Fruit fly (Drosophila melanogaster) whole organism, embryonic: Measurements from ENCODE around the gene CG43759.

Experiments used
- Antp ChIP-seq: fragments of 200-800 bp; sonication (Bioruptor generic); optimal IDR thresholded peaks from 3 replicates; lab custom pipeline; 2016; ENCODE audit warnings: missing biosample characterization, missing genetic modification characterization
- B-H2 ChIP-seq: fragments of 200-800 bp; sonication (Bioruptor generic); optimal IDR thresholded peaks from 2 replicates; lab custom pipeline; 2018; ENCODE audit warnings: missing biosample characterization, mild to moderate bottlenecking, missing genetic modification characterization
- CG10959 ChIP-seq: fragments of 200-800 bp; sonication (Bioruptor generic); IDR thresholded peaks from 2 replicates; pipeline ENCODE4 v1.3.6; 2022; ENCODE audit warnings: missing biosample characterization, missing genetic modification characterization
- CG11093 ChIP-seq: fragments of 200-800 bp; sonication (Bioruptor generic); IDR thresholded peaks from 3 replicates; pipeline ENCODE4 v1.3.6; 2022; ENCODE audit warnings: missing biosample characterization, missing genetic modification characterization
- CG11398 ChIP-seq: fragments of 200-800 bp; sonication (Bioruptor generic); optimal IDR thresholded peaks from 2 replicates; lab custom pipeline; 2016; ENCODE audit warnings: missing biosample characterization, missing genetic modification characterization
- CG11504 ChIP-seq: fragments of 200-800 bp; sonication (Bioruptor generic); optimal IDR thresholded peaks from 3 replicates; lab custom pipeline; 2019; ENCODE audit warnings: missing biosample characterization, mild to moderate bottlenecking, missing genetic modification characterization, moderate library complexity
- CG1233 ChIP-seq: fragments of 200-800 bp; sonication (Bioruptor generic); optimal IDR thresholded peaks from 4 replicates; lab custom pipeline; 2018; ENCODE audit warnings: missing biosample characterization, mild to moderate bottlenecking, missing genetic modification characterization
- CG12769 ChIP-seq: fragments of 200-800 bp; sonication (Bioruptor generic); optimal IDR thresholded peaks from 2 replicates; lab custom pipeline; 2019; ENCODE audit warnings: missing biosample characterization, mild to moderate bottlenecking, missing genetic modification characterization, moderate library complexity
- CG14050 ChIP-seq: fragments of 200-800 bp; sonication (Bioruptor generic); IDR thresholded peaks from 3 replicates; pipeline ENCODE4 v1.3.6; 2022; ENCODE audit warnings: missing biosample characterization, missing genetic modification characterization
- CG14860 ChIP-seq: fragments of 200-800 bp; sonication (Bioruptor generic); IDR thresholded peaks from 3 replicates; pipeline ENCODE4 v1.3.6; 2022; ENCODE audit warnings: missing biosample characterization, missing genetic modification characterization; ENCODE audit not compliant: partially characterized antibody
- CG15479 ChIP-seq: fragments of 200-800 bp; sonication (Bioruptor generic); optimal IDR thresholded peaks from 3 replicates; lab custom pipeline; 2019; ENCODE audit warnings: missing biosample characterization, mild to moderate bottlenecking, missing genetic modification characterization, moderate library complexity
- CG1832 ChIP-seq: fragments of 200-800 bp; sonication (Bioruptor generic); optimal IDR thresholded peaks from 2 replicates; lab custom pipeline; 2017; ENCODE audit warnings: missing biosample characterization, mild to moderate bottlenecking, missing genetic modification characterization, inconsistent platforms
- CG18476 ChIP-seq: fragments of 200-800 bp; sonication (Bioruptor generic); optimal IDR thresholded peaks from 2 replicates; lab custom pipeline; 2016; ENCODE audit warnings: missing biosample characterization, mild to moderate bottlenecking, missing genetic modification characterization
- CG18599 ChIP-seq: fragments of 200-800 bp; sonication (Bioruptor generic); optimal IDR thresholded peaks from 3 replicates; lab custom pipeline; 2017; ENCODE audit warnings: missing biosample characterization, missing genetic modification characterization, mild to moderate bottlenecking, moderate library complexity, missing genetic modification reagents
- CG2712 ChIP-seq: fragments of 200-800 bp; optimal IDR thresholded peaks from 3 replicates; lab custom pipeline; 2019; ENCODE audit warnings: missing biosample characterization, mild to moderate bottlenecking, missing genetic modification characterization, moderate library complexity
- CG31441 ChIP-seq: fragments of 200-800 bp; sonication (Bioruptor generic); IDR thresholded peaks from 2 replicates; pipeline ENCODE4 v1.3.6; 2022; ENCODE audit warnings: missing biosample characterization, missing genetic modification characterization
- CG32772 ChIP-seq: fragments of 200-800 bp; sonication (Bioruptor generic); IDR thresholded peaks from 2 replicates; pipeline ENCODE4 v1.3.6; 2022; ENCODE audit warnings: missing biosample characterization, missing genetic modification characterization
- CG6791 ChIP-seq: fragments of 200-800 bp; sonication (Bioruptor generic); IDR thresholded peaks from 3 replicates; pipeline ENCODE4 v1.3.6; 2022; ENCODE audit warnings: missing biosample characterization, missing genetic modification characterization; ENCODE audit not compliant: partially characterized antibody
- CG6813 ChIP-seq: fragments of 200-800 bp; sonication (Bioruptor generic); optimal IDR thresholded peaks from 2 replicates; lab custom pipeline; 2017; ENCODE audit warnings: missing biosample characterization, missing genetic modification characterization, mild to moderate bottlenecking, moderate library complexity, missing genetic modification reagents
- CG9797 ChIP-seq: fragments of 200-800 bp; sonication (Bioruptor generic); optimal IDR thresholded peaks from 3 replicates; lab custom pipeline; 2018; ENCODE audit warnings: missing biosample characterization, mild to moderate bottlenecking, missing genetic modification characterization
- D19A ChIP-seq: fragments of 200-800 bp; optimal IDR thresholded peaks from 3 replicates; lab custom pipeline; 2019; ENCODE audit warnings: missing biosample characterization, mild to moderate bottlenecking, missing genetic modification characterization, moderate library complexity
- Dbx ChIP-seq: fragments of 200-800 bp; sonication (Bioruptor generic); IDR thresholded peaks from 3 replicates; pipeline ENCODE4 v1.3.6; 2022; ENCODE audit warnings: missing biosample characterization, missing genetic modification characterization
- Dref ChIP-seq: fragments of 200-800 bp; sonication (Bioruptor generic); IDR thresholded peaks from 2 replicates; pipeline ENCODE4 v1.3.6; 2022; ENCODE audit warnings: missing biosample characterization, missing genetic modification characterization
- Fer3 ChIP-seq: fragments of 200-800 bp; sonication (Bioruptor generic); optimal IDR thresholded peaks from 2 replicates; lab custom pipeline; 2018; ENCODE audit warnings: missing biosample characterization, mild to moderate bottlenecking, missing genetic modification characterization, moderate library complexity
- HHEX ChIP-seq: fragments of 200-800 bp; sonication (Bioruptor generic); optimal IDR thresholded peaks from 3 replicates; lab custom pipeline; 2017; ENCODE audit warnings: missing biosample characterization, mild to moderate bottlenecking, missing genetic modification characterization, missing genetic modification reagents
- HmgZ ChIP-seq: fragments of 200-800 bp; sonication (Bioruptor generic); optimal IDR thresholded peaks from 2 replicates; lab custom pipeline; 2018; ENCODE audit warnings: missing biosample characterization, mild to moderate bottlenecking, missing genetic modification characterization
- Lhr ChIP-seq: fragments of 200-800 bp; sonication (Bioruptor generic); optimal IDR thresholded peaks from 3 replicates; lab custom pipeline; 2017; ENCODE audit warnings: mild to moderate bottlenecking, missing biosample characterization, missing genetic modification reagents, missing genetic modification characterization
- Meics ChIP-seq: fragments of 200-800 bp; sonication (Bioruptor generic); optimal IDR thresholded peaks from 2 replicates; lab custom pipeline; 2017; ENCODE audit warnings: missing biosample characterization, mild to moderate bottlenecking, missing genetic modification characterization
- NFAT ChIP-seq: fragments of 200-800 bp; sonication (Bioruptor generic); IDR thresholded peaks from 2 replicates; pipeline ENCODE4 v1.3.6; 2022; ENCODE audit warnings: missing biosample characterization, missing genetic modification characterization
- Opbp ChIP-seq: fragments of 200-800 bp; sonication (Bioruptor generic); IDR thresholded peaks from 3 replicates; pipeline ENCODE4 v1.3.6; 2022; ENCODE audit warnings: missing biosample characterization, missing genetic modification characterization; ENCODE audit not compliant: partially characterized antibody
- Ravus ChIP-seq: fragments of 200-800 bp; sonication (Bioruptor generic); IDR thresholded peaks from 2 replicates; pipeline ENCODE4 v1.3.6; 2022; ENCODE audit warnings: missing biosample characterization, missing genetic modification characterization
- Ssrp ChIP-seq: fragments of 200-800 bp; sonication (Bioruptor generic); optimal IDR thresholded peaks from 2 replicates; lab custom pipeline; 2018; ENCODE audit warnings: missing biosample characterization, mild to moderate bottlenecking, missing genetic modification characterization, moderate library complexity
- Usf ChIP-seq: fragments of 200-800 bp; sonication (Bioruptor generic); optimal IDR thresholded peaks from 2 replicates; lab custom pipeline; 2017; ENCODE audit warnings: missing genotype, missing biosample characterization, missing genetic modification characterization
- ab ChIP-seq: fragments of 200-800 bp; sonication (Bioruptor generic); optimal IDR thresholded peaks from 2 replicates; lab custom pipeline; 2016; ENCODE audit warnings: missing biosample characterization, missing genetic modification characterization
- bsh ChIP-seq, 2 experiments: fragments of 200-800 bp; sonication (Bioruptor generic); optimal IDR thresholded peaks; 2 replicates each; lab custom pipeline; 2017 to 2018; ENCODE audit warnings: mild to moderate bottlenecking in 2 of 2, missing biosample characterization in 2 of 2, missing genetic modification characterization in 2 of 2, moderate library complexity in 1 of 2
- crc ChIP-seq: fragments of 200-800 bp; sonication (Bioruptor generic); optimal IDR thresholded peaks from 2 replicates; lab custom pipeline; 2016; ENCODE audit warnings: missing biosample characterization, missing genetic modification characterization
- croc ChIP-seq: fragments of 200-800 bp; sonication (Bioruptor generic); conservative IDR thresholded peaks from 3 replicates; pipeline ENCODE4 v1.3.6; 2022; ENCODE audit warnings: missing biosample characterization, missing genetic modification characterization
- danr ChIP-seq: fragments of 200-800 bp; sonication (Bioruptor generic); IDR thresholded peaks from 2 replicates; pipeline ENCODE4 v1.3.6; 2022; ENCODE audit warnings: missing biosample characterization, missing genetic modification characterization
- exex ChIP-seq: fragments of 200-800 bp; sonication (Bioruptor generic); optimal IDR thresholded peaks from 4 replicates; lab custom pipeline; 2018; ENCODE audit warnings: missing biosample characterization, mild to moderate bottlenecking, missing genetic modification characterization, moderate library complexity
- fd3F ChIP-seq: fragments of 200-800 bp; sonication (Bioruptor generic); optimal IDR thresholded peaks from 2 replicates; lab custom pipeline; 2018; ENCODE audit warnings: missing biosample characterization, mild to moderate bottlenecking, missing genetic modification characterization, moderate library complexity
- lab ChIP-seq: fragments of 200-800 bp; sonication (Bioruptor generic); optimal IDR thresholded peaks from 3 replicates; lab custom pipeline; 2017; ENCODE audit warnings: missing biosample characterization, missing genetic modification characterization, mild to moderate bottlenecking, moderate library complexity, missing genetic modification reagents
- mld ChIP-seq: fragments of 200-800 bp; sonication (Bioruptor generic); IDR thresholded peaks from 3 replicates; pipeline ENCODE4 v1.3.6; 2022; ENCODE audit warnings: missing biosample characterization, missing genetic modification characterization; ENCODE audit not compliant: partially characterized antibody
- org-1 ChIP-seq: fragments of 200-800 bp; sonication (Bioruptor generic); optimal IDR thresholded peaks from 2 replicates; lab custom pipeline; 2017; ENCODE audit warnings: missing biosample characterization, missing genetic modification characterization
- p53 ChIP-seq: fragments of 200-800 bp; sonication (Bioruptor generic); optimal IDR thresholded peaks from 2 replicates; lab custom pipeline; 2016; ENCODE audit warnings: missing biosample characterization, missing genetic modification characterization
- slp2 ChIP-seq: fragments of 200-800 bp; sonication (Bioruptor generic); optimal IDR thresholded peaks from 2 replicates; lab custom pipeline; 2016; ENCODE audit warnings: missing biosample characterization, missing genetic modification characterization
- tap ChIP-seq: fragments of 200-800 bp; optimal IDR thresholded peaks from 3 replicates; lab custom pipeline; 2019; ENCODE audit warnings: missing biosample characterization, mild to moderate bottlenecking, missing genetic modification characterization, moderate library complexity
- ttk ChIP-seq: fragments of 200-800 bp; sonication (Bioruptor generic); IDR thresholded peaks from 2 replicates; pipeline ENCODE4 v2.1.2; 2022; ENCODE audit warnings: missing biosample characterization, missing genetic modification characterization
- vfl ChIP-seq: fragments of 200-800 bp; sonication (Bioruptor generic); optimal IDR thresholded peaks from 2 replicates; lab custom pipeline; 2016; ENCODE audit warnings: missing biosample characterization, missing genetic modification characterization
- wor ChIP-seq: fragments of 200-800 bp; sonication (Bioruptor generic); IDR thresholded peaks from 2 replicates; pipeline ENCODE4 v1.3.6; 2022; ENCODE audit warnings: missing biosample characterization, missing genetic modification characterization

CG43759 gene

DNA sequence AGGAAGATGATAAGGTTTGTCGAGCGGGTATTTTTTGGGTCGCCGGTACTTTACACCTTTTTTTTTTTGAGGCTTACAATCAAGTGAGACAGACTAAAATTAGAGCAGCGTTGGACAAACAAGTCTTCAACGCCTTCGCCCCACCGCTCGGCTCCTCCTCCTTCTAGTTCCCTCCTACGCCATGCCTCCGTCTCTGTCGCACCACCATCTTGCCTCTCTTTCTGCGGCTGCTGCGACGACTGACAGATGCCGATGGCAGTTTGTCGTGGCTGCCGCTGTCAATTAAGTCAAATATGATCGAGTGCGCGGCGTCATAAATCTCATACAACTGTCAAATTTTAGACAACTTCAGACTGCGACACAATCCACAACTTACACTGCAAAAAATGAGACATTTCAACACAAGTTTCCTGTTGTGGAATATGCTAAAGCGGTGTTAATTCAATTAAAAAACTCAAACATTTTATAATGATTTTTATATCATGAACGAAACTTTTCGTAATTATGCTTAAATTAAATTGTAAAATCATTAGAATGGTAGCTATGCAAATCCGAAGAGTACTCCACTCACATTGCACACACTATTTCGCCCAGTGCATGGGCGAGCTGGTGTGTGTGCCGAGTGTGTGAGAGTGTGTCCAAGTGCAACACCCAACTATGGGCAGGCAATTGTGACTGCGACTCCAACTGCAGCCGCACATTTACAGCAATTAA lies 9.3 kb upstream of the CG43759 start (continued):
- TF ChIP-seq p53 (GFP tag; lab: Kevin White, UChicago) (no peak), CG31441 (GFP tag; lab: Robert Waterston, UW) (peak; percentile 65; the same call in 1 of the 2 replicates), Fer3 (no peak), tap (no peak), CG12769 (tag; lab: Kevin White, UChicago) (no peak), ttk (GFP tag; lab: Robert Waterston, UW) (no peak), ab (GFP tag; lab: Kevin White, UChicago) (no peak), CG2712 (tag; lab: Kevin White, UChicago) (peak; percentile 76), Antp (GFP tag; lab: Kevin White, UChicago) (peak; percentile 1), NFAT (GFP tag; lab: Robert Waterston, UW) (no peak), mld (no peak), fd3F (no peak), CG11093 (no peak), Opbp (GFP tag; lab: Robert Waterston, UW) (no peak), exex (tag; lab: Kevin White, UChicago) (no peak), CG11398 (no peak), Usf (GFP tag; lab: Kevin White, UChicago) (no peak), CG32772 (GFP tag; lab: Robert Waterston, UW) (0 out of 2 replicates have a peak, but pooled peaks have one; percentile 14), CG15479 (GFP tag; lab: Kevin White, UChicago) (no peak), org-1 (peak; percentile 37), CG6813 (GFP tag; lab: Kevin White, UChicago) (peak; percentile 36), CG11504 (tag; lab: Kevin White, UChicago) (peak; percentile 70), CG10959 (GFP tag; lab: Robert Waterston, UW) (0 out of 2 replicates have a peak, but pooled peaks have one; percentile 19), crc (no peak), croc (GFP tag; lab: Robert Waterston, UW) (peak; percentile 26; the same call in 1 of the 3 replicates), HmgZ (tag; lab: Kevin White, UChicago) (no peak), CG1832 (GFP tag; lab: Kevin White, UChicago) (peak; percentile 56), CG1233 (GFP tag; lab: Kevin White, UChicago) (peak; percentile 5), D19A (tag; lab: Kevin White, UChicago) (peak; percentile 52), danr (GFP tag; lab: Robert Waterston, UW) (no peak), slp2 (GFP tag; lab: Kevin White, UChicago) (peak; percentile 13), CG9797 (GFP tag; lab: Kevin White, UChicago) (no peak), Dbx (GFP tag; lab: Robert Waterston, UW) (no peak), Meics (GFP tag; lab: Kevin White, UChicago) (no peak), wor (GFP tag; lab: Robert Waterston, UW) (peak; percentile 28; the same call in 1 of the 2 replicates), vfl (GFP tag; lab: Kevin White, UChicago) (no peak), B-H2 (no peak), bsh (GFP tag; optimal IDR thresholded peaks at IDR 0.05; lab: Kevin White, UChicago) (peak in 1 of 2 experiments; percentile 76), Dref (no peak), CG6791 (GFP tag; lab: Robert Waterston, UW) (no peak), Ravus (no peak), Ssrp (peak; percentile 66), lab (GFP tag; lab: Kevin White, UChicago) (peak; percentile 11), CG18599 (GFP tag; lab: Kevin White, UChicago) (no peak), CG18476 (GFP tag; lab: Kevin White, UChicago) (no peak), Lhr (GFP tag; lab: Kevin White, UChicago) (no peak), CG14860 (GFP tag; lab: Robert Waterston, UW) (no peak), CG14050 (no peak), HHEX (GFP tag; lab: Kevin White, UChicago) (peak; percentile 31)
